Fruit fly (Drosophila melanogaster): ENCODE results near the gene ndl.
A peak's percentile ranks its signal among the peaks of the same experiment; 100 is the strongest.

ndl gene

DNA sequence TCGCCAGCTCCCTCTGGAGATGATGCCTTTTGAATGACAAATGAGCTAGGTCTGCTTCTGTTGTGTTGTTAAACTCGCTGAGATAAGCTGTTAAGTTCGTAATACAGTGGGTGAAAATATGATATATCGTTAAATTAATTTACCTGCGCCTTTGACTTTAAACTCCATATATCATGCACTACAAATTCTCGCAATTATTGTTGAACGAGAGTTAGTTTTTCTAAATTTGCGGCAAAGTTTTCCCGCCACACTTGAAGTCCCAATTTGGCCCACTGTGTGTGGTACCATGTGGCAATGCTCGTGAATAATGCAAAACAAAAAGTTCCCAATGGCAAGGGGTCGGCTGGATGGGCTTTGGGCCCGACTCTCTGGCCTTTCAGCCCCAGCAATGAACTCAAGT, 26.5 kb downstream of the ndl start (continued):
- peak in 1 of 2 experiments; percentile 66 for TF ChIP-seq eve (GFP tag; optimal IDR thresholded peaks at IDR 0.05)
- no peak for TF ChIP-seq Sin3A (optimal IDR thresholded peaks at IDR 0.05)
- 0 out of 2 replicates have a peak, but pooled peaks have one; percentile 40 for TF ChIP-seq wdn (GFP tag; IDR thresholded peaks at IDR 0.05)
- TF ChIP-seq Ets97D (GFP tag; optimal IDR thresholded peaks at IDR 0.05) = no peak
- TF ChIP-seq HmgZ (tag; optimal IDR thresholded peaks at IDR 0.05) = peak; percentile 42
- peak; percentile 70 for TF ChIP-seq Abd-B (GFP tag; optimal IDR thresholded peaks at IDR 0.05)
- TF ChIP-seq CG7786 (GFP tag; optimal IDR thresholded peaks at IDR 0.05) = no peak
- TF ChIP-seq CG5245 (GFP tag; optimal IDR thresholded peaks at IDR 0.05) = peak; percentile 38
- no peak for TF ChIP-seq BEAF-32 (GFP tag; optimal IDR thresholded peaks at IDR 0.05)
- TF ChIP-seq CG8290 (GFP tag; optimal IDR thresholded peaks at IDR 0.05) = no peak
- TF ChIP-seq CG8290 (tag; optimal IDR thresholded peaks at IDR 0.05) = no peak
- TF ChIP-seq Bteb2 (GFP tag; optimal IDR thresholded peaks at IDR 0.05) = peak; percentile 46
- TF ChIP-seq CG17361 (GFP tag; IDR thresholded peaks at IDR 0.05) = no peak; the same call in 1 of the 3 replicates
- peak; percentile 81 for TF ChIP-seq lab (GFP tag; optimal IDR thresholded peaks at IDR 0.05)
- no peak for TF ChIP-seq chm (GFP tag; IDR thresholded peaks at IDR 0.05)
- TF ChIP-seq CG31441 (GFP tag; IDR thresholded peaks at IDR 0.05) = peak; percentile 58
- no peak for TF ChIP-seq CG6254 (GFP tag; optimal IDR thresholded peaks at IDR 0.05)
- TF ChIP-seq lov (optimal IDR thresholded peaks at IDR 0.05) = no peak
- no peak for TF ChIP-seq lov (GFP tag; IDR thresholded peaks at IDR 0.05)
- TF ChIP-seq D19A (tag; optimal IDR thresholded peaks at IDR 0.05) = no peak
- peak; percentile 54 for TF ChIP-seq bab2 (GFP tag; optimal IDR thresholded peaks at IDR 0.05)
- TF ChIP-seq ara (GFP tag; IDR thresholded peaks at IDR 0.05) = peak; percentile 48; the same call in 1 of the 2 replicates
- no peak for TF ChIP-seq CG6175 (GFP tag; IDR thresholded peaks at IDR 0.05)
- TF ChIP-seq fd102C (GFP tag; optimal IDR thresholded peaks at IDR 0.05) = no peak
- no peak for TF ChIP-seq nerfin-2 (GFP tag; IDR thresholded peaks at IDR 0.05; ENCODE audit: partially characterized antibody)
- no peak for TF ChIP-seq zf30C (GFP tag; optimal IDR thresholded peaks at IDR 0.05)
- TF ChIP-seq nom (GFP tag; optimal IDR thresholded peaks at IDR 0.05) = no peak
- no peak for TF ChIP-seq CG1603 (tag; optimal IDR thresholded peaks at IDR 0.05)
- peak; percentile 68 for TF ChIP-seq CG6689 (GFP tag; IDR thresholded peaks at IDR 0.05)
- TF ChIP-seq CG4282 (GFP tag; optimal IDR thresholded peaks at IDR 0.05) = peak; percentile 9
- TF ChIP-seq CG17912 (GFP tag; optimal IDR thresholded peaks at IDR 0.05) = no peak
- TF ChIP-seq oc (tag; optimal IDR thresholded peaks at IDR 0.05) = peak; percentile 68
- TF ChIP-seq CG7987 (GFP tag; optimal IDR thresholded peaks at IDR 0.05) = no peak
- TF ChIP-seq E2f2 (GFP tag; IDR thresholded peaks at IDR 0.05) = peak; percentile 46; the same call in 1 of the 2 replicates
- peak; percentile 30 for TF ChIP-seq nau (GFP tag; optimal IDR thresholded peaks at IDR 0.05)
- no peak for TF ChIP-seq Sry-δ (GFP tag; optimal IDR thresholded peaks at IDR 0.05)
- TF ChIP-seq CkIIα-i1 (GFP tag; IDR thresholded peaks at IDR 0.05) = 0 out of 2 replicates have a peak, but pooled peaks have one; percentile 18
- TF ChIP-seq CG8944 (GFP tag; optimal IDR thresholded peaks at IDR 0.05) = peak; percentile 26
- no peak for TF ChIP-seq CG4617 (GFP tag; optimal IDR thresholded peaks at IDR 0.05; ENCODE audit: borderline replicate concordance)
- TF ChIP-seq hkb (optimal IDR thresholded peaks at IDR 0.05) = no peak
- peak; percentile 72; the same call in 1 of the 2 replicates for TF ChIP-seq hkb (GFP tag; IDR thresholded peaks at IDR 0.05)
- peak; percentile 16 for TF ChIP-seq slp2 (GFP tag; optimal IDR thresholded peaks at IDR 0.05)
- no peak for TF ChIP-seq Dp (GFP tag; optimal IDR thresholded peaks at IDR 0.05)
- no peak for TF ChIP-seq grn (GFP tag; optimal IDR thresholded peaks at IDR 0.05)
- peak; percentile 18 for TF ChIP-seq CG6765 (GFP tag; optimal IDR thresholded peaks at IDR 0.05)
- no peak for TF ChIP-seq trem (tag; optimal IDR thresholded peaks at IDR 0.05)
- TF ChIP-seq CG10321 (GFP tag; IDR thresholded peaks at IDR 0.05) = 0 out of 2 replicates have a peak, but pooled peaks have one; percentile 21
- TF ChIP-seq CG13624 (GFP tag; optimal IDR thresholded peaks at IDR 0.05) = peak; percentile 42
- TF ChIP-seq CG13775 (GFP tag; optimal IDR thresholded peaks at IDR 0.05) = no peak
- TF ChIP-seq CG12071 (GFP tag; optimal IDR thresholded peaks at IDR 0.05) = peak; percentile 77
- TF ChIP-seq esg (GFP tag; conservative IDR thresholded peaks at IDR 0.05) = peak; percentile 63
- TF ChIP-seq tna (GFP tag; IDR thresholded peaks at IDR 0.05; ENCODE audit: partially characterized antibody) = no peak

All from whole organism, embryonic.